Fruit fly (Drosophila melanogaster): ENCODE data around the gene CG31975.

Gene CG31975

DNA sequence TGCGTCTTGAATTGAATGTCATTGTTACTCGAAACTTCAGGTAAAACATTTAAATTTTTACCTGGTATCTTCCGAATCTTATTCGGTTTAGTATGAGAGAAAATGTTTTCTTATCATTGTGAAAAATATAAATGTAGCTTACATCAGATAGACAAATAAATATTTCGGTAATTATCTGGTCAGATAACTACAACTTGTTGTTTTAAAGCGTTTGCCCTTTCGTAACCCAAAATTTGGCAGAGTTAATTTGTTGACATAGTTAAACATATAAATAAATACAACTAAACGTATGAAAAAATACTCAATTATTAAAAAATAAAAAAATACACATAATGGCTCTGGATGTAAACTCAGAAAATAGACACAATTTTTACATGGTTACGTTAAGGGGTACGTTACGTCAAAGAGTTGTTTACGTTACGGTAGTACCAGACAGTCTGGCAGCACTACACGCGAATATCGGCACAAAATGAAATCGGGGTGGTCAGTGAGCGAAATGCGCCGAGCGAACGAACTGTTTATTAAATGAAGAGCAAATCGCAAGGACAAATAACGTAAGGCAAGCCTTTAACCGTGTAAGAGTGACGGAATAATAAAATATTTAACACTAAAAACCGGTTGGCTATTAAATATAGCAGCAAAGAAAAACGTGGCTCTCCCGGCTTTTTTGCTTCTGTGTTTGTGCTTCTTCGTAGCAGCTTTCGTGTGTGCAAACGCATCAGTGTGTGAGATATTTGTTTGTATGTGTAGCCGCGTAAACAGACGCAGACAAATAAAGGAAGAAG, 41.8 kb upstream of the CG31975 start (continued):
- TF ChIP-seq z (GFP tag; IDR thresholded peaks at IDR 0.05) (no peak), slp2 (GFP tag; optimal IDR thresholded peaks at IDR 0.05) (no peak), nerfin-2 (GFP tag; IDR thresholded peaks at IDR 0.05; ENCODE audit: partially characterized antibody) (no peak), dmrt11E (tag; optimal IDR thresholded peaks at IDR 0.05) (no peak), CG9727 (GFP tag; optimal IDR thresholded peaks at IDR 0.05) (no peak), caup (GFP tag; optimal IDR thresholded peaks at IDR 0.05; ENCODE audit: severe bottlenecking) (no peak), gsb (GFP tag; IDR thresholded peaks at IDR 0.05) (no peak), CG32772 (GFP tag; IDR thresholded peaks at IDR 0.05) (no peak), CG15269 (tag; optimal IDR thresholded peaks at IDR 0.05) (no peak), sna (GFP tag; IDR thresholded peaks at IDR 0.05; ENCODE audit: partially characterized antibody) (no peak), run (tag; optimal IDR thresholded peaks at IDR 0.05) (no peak), corto (GFP tag; optimal IDR thresholded peaks at IDR 0.05) (peak; percentile 54), CG31365 (tag; optimal IDR thresholded peaks at IDR 0.05) (no peak), ash1 (GFP tag; optimal IDR thresholded peaks at IDR 0.05) (peak; percentile 39), ftz-f1 (GFP tag; optimal IDR thresholded peaks at IDR 0.05) (no peak), Bgb (GFP tag; IDR thresholded peaks at IDR 0.05; ENCODE audit: partially characterized antibody) (peak; percentile 60; the same call in 1 of the 2 replicates), D19A (tag; optimal IDR thresholded peaks at IDR 0.05) (peak; percentile 6), HmgD (GFP tag; optimal IDR thresholded peaks at IDR 0.05) (no peak), zen2 (GFP tag; IDR thresholded peaks at IDR 0.05; ENCODE audit: partially characterized antibody) (no peak; the same call in 2 of the 3 replicates), CG17385 (GFP tag; optimal IDR thresholded peaks at IDR 0.05) (no peak), CG13424 (tag; optimal IDR thresholded peaks at IDR 0.05) (no peak), Bteb2 (GFP tag; optimal IDR thresholded peaks at IDR 0.05) (no peak), Tbp (GFP tag; optimal IDR thresholded peaks at IDR 0.05) (no peak), CG34224 (GFP tag; IDR thresholded peaks at IDR 0.05; ENCODE audit: partially characterized antibody) (peak; percentile 59), Gug (GFP tag; IDR thresholded peaks at IDR 0.05) (no peak), crp (GFP tag; optimal IDR thresholded peaks at IDR 0.05) (no peak), CG10321 (GFP tag; IDR thresholded peaks at IDR 0.05) (no peak), unpg (GFP tag; optimal IDR thresholded peaks at IDR 0.05) (no peak), zfh1 (GFP tag; IDR thresholded peaks at IDR 0.05) (no peak), CG1602 (GFP tag; optimal IDR thresholded peaks at IDR 0.05) (no peak), fu2 (GFP tag; optimal IDR thresholded peaks at IDR 0.05) (no peak), prd (optimal IDR thresholded peaks at IDR 0.05) (no peak), prd (GFP tag; IDR thresholded peaks at IDR 0.05) (no peak), CG18764 (GFP tag; optimal IDR thresholded peaks at IDR 0.05) (no peak), ranshi (GFP tag; IDR thresholded peaks at IDR 0.05) (no peak), gfzf (GFP tag; optimal IDR thresholded peaks at IDR 0.05) (no peak), pzg (GFP tag; optimal IDR thresholded peaks at IDR 0.05) (peak; percentile 41), CG8944 (GFP tag; optimal IDR thresholded peaks at IDR 0.05) (no peak), psq (GFP tag; optimal IDR thresholded peaks at IDR 0.05) (peak; percentile 66), CG1603 (tag; optimal IDR thresholded peaks at IDR 0.05) (no peak), PHDP (tag; optimal IDR thresholded peaks at IDR 0.05) (no peak), Antp (GFP tag; optimal IDR thresholded peaks at IDR 0.05) (no peak), Lhr (GFP tag; optimal IDR thresholded peaks at IDR 0.05) (no peak), ci (GFP tag; IDR thresholded peaks at IDR 0.05) (peak; percentile 15; the same call in 1 of the 3 replicates), CG17912 (GFP tag; optimal IDR thresholded peaks at IDR 0.05) (no peak), Nf-YC (tag; optimal IDR thresholded peaks at IDR 0.05) (no peak), Myb (GFP tag; optimal IDR thresholded peaks at IDR 0.05) (peak; percentile 3), Meics (GFP tag; optimal IDR thresholded peaks at IDR 0.05) (no peak), Scr (GFP tag; IDR thresholded peaks at IDR 0.05; ENCODE audit: partially characterized antibody) (peak; percentile 57)
